Worm (Caenorhabditis elegans): ENCODE measurements around the gene hyls-1.

DNA sequence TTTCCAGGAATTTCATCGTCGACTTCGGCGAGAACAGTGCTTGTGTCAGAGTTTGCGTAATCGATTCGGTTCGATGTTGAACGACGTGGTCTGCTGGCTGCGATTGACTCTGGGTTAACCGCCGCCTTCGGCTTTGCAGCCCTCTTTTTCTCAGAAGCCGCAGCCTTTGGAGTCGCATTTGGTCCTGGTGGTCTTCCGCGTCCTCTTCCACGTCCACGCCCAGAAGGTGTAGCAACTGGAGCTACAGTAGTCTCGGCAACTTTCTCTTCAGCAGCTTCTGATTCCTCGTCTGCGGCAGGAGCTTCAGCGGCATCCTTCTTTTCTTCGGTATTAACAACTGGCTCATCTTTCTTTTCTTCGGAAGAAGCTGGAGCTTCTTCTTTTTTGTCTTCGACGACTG is 42.4 kb upstream of the hyls-1 start:
- TF ChIP-seq egl-27 (tag; optimal IDR thresholded peaks at IDR 0.05) (no peak), aly-2 (tag; optimal IDR thresholded peaks at IDR 0.05) (no peak), unc-98 (GFP tag; IDR thresholded peaks at IDR 0.05) (no peak), lin-35 (GFP tag; optimal IDR thresholded peaks at IDR 0.05) (no peak), nhr-77 (tag; optimal IDR thresholded peaks at IDR 0.05) (no peak), ceh-82 (tag; optimal IDR thresholded peaks at IDR 0.05) (no peak), unc-62 (GFP tag; optimal IDR thresholded peaks at IDR 0.05) (no peak), nhr-85 (tag) (no peak), nhr-11 (tag; optimal IDR thresholded peaks at IDR 0.05) (no peak), lin-13 (GFP tag; optimal IDR thresholded peaks at IDR 0.05) (no peak), nhr-28 (tag; optimal IDR thresholded peaks at IDR 0.05) (no peak), efl-1 (optimal IDR thresholded peaks at IDR 0.05) (no peak), efl-1 (GFP tag; optimal IDR thresholded peaks at IDR 0.05 in 1 of 2) (no peak), egl-13 (tag; optimal IDR thresholded peaks at IDR 0.05) (no peak), ceh-90 (tag; optimal IDR thresholded peaks at IDR 0.05) (no peak)

Measured in whole organism, L1 larva.